Worm (Caenorhabditis elegans) whole organism, young adult: Measurements from ENCODE around the gene Y57E12B.11.

Experiments used
- F57C9.4 ChIP-seq: sonication (generic microtip); optimal IDR thresholded peaks from 2 replicates; lab custom pipeline; 2017; ENCODE audit warnings: mild to moderate bottlenecking, missing genetic modification characterization, missing compliant biosample characterization
- K12H6.12 ChIP-seq: fragments of 200-800 bp; sonication (Bioruptor generic); optimal IDR thresholded peaks from 2 replicates; lab custom pipeline; 2018; ENCODE audit warnings: mild to moderate bottlenecking, missing genetic modification characterization, missing compliant biosample characterization
- ama-1 ChIP-seq, 3 experiments: fragments of 150-350 bp in 1 of 3; sonication (generic microtip) in 2 of 3; optimal IDR thresholded peaks; 2 replicates each; lab custom pipeline; 2014 to 2018; ENCODE audit warnings: missing biosample characterization in 2 of 3, missing genetic modification characterization in 2 of 3, missing genetic modification reagents in 2 of 3
- dox-1 ChIP-seq: fragments of 200-800 bp; sonication (Bioruptor generic); IDR thresholded peaks from 2 replicates; pipeline ENCODE4 v1.3.6; 2022; ENCODE audit warnings: missing genetic modification reagents, missing genetic modification characterization, missing compliant biosample characterization
- let-526 ChIP-seq: fragments of 200-800 bp; sonication (Bioruptor generic); IDR thresholded peaks from 2 replicates; pipeline ENCODE4 v1.3.6; 2022; ENCODE audit warnings: missing genetic modification reagents, missing genetic modification characterization, missing compliant biosample characterization
- lin-35 ChIP-seq, 3 experiments: fragments of 150-350 bp in 2 of 3; sonication (generic microtip) in 1 of 3; optimal IDR thresholded peaks; 2 replicates each; lab custom pipeline; 2014 to 2018; ENCODE audit warnings: missing biosample characterization in 3 of 3, missing genetic modification characterization in 3 of 3, missing genetic modification reagents in 3 of 3
- mxl-1 ChIP-seq: sonication (generic microtip); optimal IDR thresholded peaks from 2 replicates; lab custom pipeline; 2016; ENCODE audit warnings: missing genetic modification characterization, missing compliant biosample characterization
- pha-4 ChIP-seq: fragments of 150-350 bp; sonication (generic microtip); optimal IDR thresholded peaks from 2 replicates; lab custom pipeline; 2014; ENCODE audit warnings: missing biosample characterization, missing genetic modification reagents, missing genetic modification characterization
- sea-2 ChIP-seq: fragments of 200-800 bp; sonication (Bioruptor generic); IDR thresholded peaks from 2 replicates; pipeline ENCODE4 v1.3.6; 2022; ENCODE audit warnings: missing genetic modification characterization, missing compliant biosample characterization
- snpc-3.4 ChIP-seq: sonication (generic microtip); optimal IDR thresholded peaks from 2 replicates; lab custom pipeline; 2017; ENCODE audit warnings: missing genetic modification characterization, mild to moderate bottlenecking, missing compliant biosample characterization, antibody characterized with exemption, moderate library complexity, missing genotype, missing genetic modification reagents
- tbx-9 ChIP-seq: sonication (generic microtip); optimal IDR thresholded peaks from 2 replicates; lab custom pipeline; 2016; ENCODE audit warnings: borderline replicate concordance, missing genetic modification characterization, inconsistent platforms, missing compliant biosample characterization
- tlf-1 ChIP-seq: fragments of 200-800 bp; sonication (Bioruptor generic); optimal IDR thresholded peaks from 2 replicates; lab custom pipeline; 2018; ENCODE audit warnings: mild to moderate bottlenecking, missing genetic modification characterization, missing compliant biosample characterization

ce11 chrV:6989626-6990138 is 40.0 kb upstream of the Y57E12B.11 start, which contains the start of gene nhr-140:
- TF ChIP-seq K12H6.12 (tag; lab: Kevin White, UChicago) (no peak), let-526 (no peak), tbx-9 (tag; lab: Kevin White, UChicago) (no peak), lin-35 (GFP tag; optimal IDR thresholded peaks at IDR 0.05; lab: Kevin White, UChicago) (no peak), mxl-1 (tag; lab: Kevin White, UChicago) (no peak), F57C9.4 (tag; lab: Kevin White, UChicago) (no peak), dox-1 (no peak), ama-1 (optimal IDR thresholded peaks at IDR 0.05; lab: Kevin White, UChicago) (no peak), ama-1 (GFP tag; optimal IDR thresholded peaks at IDR 0.05; lab: Kevin White, UChicago) (no peak), snpc-3.4 (tag; lab: Kevin White, UChicago) (no peak), pha-4 (tag; lab: Kevin White, UChicago) (no peak), sea-2 (GFP tag; lab: Robert Waterston, UW) (no peak), tlf-1 (GFP tag; lab: Kevin White, UChicago) (no peak)
